Fruit fly (Drosophila melanogaster): ENCODE measurements around the gene ATPsynepsilonL.

ATPsynepsilonL gene

DNA sequence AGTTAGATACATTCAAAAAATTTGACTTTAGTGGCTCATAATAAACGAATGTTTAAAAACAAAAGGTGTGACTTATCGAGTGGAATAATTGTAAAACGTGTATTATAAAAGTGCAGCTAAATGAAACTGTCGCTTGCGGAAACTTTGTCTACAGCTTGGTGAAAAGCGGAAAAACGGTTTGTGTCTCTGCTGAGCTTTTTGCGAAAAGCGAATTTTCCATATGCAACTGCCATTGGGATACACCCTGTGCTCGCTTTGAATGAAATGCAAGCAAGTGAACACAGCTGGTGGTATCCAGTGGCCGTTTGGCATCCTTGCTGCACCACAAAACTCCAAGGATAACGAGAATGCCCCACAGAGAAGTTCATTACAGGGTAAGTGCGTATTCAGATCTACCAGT lies 30.7 kb upstream of the ATPsynepsilonL start:
- TF ChIP-seq Ets96B (tag; optimal IDR thresholded peaks at IDR 0.05) (no peak), dac (GFP tag; optimal IDR thresholded peaks at IDR 0.05) (no peak), CG3032 (tag; optimal IDR thresholded peaks at IDR 0.05) (no peak), CG10631 (GFP tag; optimal IDR thresholded peaks at IDR 0.05) (no peak), Ets21C (GFP tag; optimal IDR thresholded peaks at IDR 0.05) (no peak), fd85E (GFP tag; optimal IDR thresholded peaks at IDR 0.05) (no peak), ss (GFP tag; optimal IDR thresholded peaks at IDR 0.05) (no peak), Blimp-1 (GFP tag; optimal IDR thresholded peaks at IDR 0.05) (no peak), lz (GFP tag; optimal IDR thresholded peaks at IDR 0.05) (no peak), fkh (GFP tag; optimal IDR thresholded peaks at IDR 0.05) (no peak), Sox15 (GFP tag; optimal IDR thresholded peaks at IDR 0.05) (no peak), Smox (GFP tag; optimal IDR thresholded peaks at IDR 0.05) (no peak), CG11762 (GFP tag; optimal IDR thresholded peaks at IDR 0.05; ENCODE audit: insufficient read depth) (no peak)

DNA sequence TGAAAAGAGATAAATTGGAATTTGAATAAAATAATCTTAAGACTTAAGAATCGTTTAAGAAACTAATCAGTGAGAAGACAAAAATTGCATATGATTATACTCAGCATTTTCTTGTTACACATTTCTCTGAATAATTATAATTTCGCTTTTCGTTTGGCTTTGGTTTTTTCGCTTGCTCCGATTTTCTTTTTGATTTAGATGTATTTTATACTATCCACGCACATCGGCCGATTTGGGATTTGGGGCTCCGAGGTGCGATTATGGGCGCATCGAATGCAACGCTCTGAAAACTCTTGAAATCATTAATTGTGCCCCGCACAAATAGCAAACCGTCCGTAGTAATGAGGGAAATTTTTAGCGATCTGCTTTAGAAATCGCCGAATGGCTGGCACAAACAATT lies 30.1 kb upstream of the ATPsynepsilonL start:
- TF ChIP-seq cyc (GFP tag; optimal IDR thresholded peaks at IDR 0.05): no peak
- no peak for TF ChIP-seq net (GFP tag; optimal IDR thresholded peaks at IDR 0.05)
- no peak for TF ChIP-seq acj6 (GFP tag; optimal IDR thresholded peaks at IDR 0.05)
- no peak for TF ChIP-seq fkh (GFP tag; optimal IDR thresholded peaks at IDR 0.05)
- TF ChIP-seq CG32006 (GFP tag; optimal IDR thresholded peaks at IDR 0.05): no peak
- no peak for TF ChIP-seq dsx (GFP tag; optimal IDR thresholded peaks at IDR 0.05; ENCODE audit: poor library complexity, severe bottlenecking)
- no peak for TF ChIP-seq CG1621 (tag; optimal IDR thresholded peaks at IDR 0.05)
- no peak for TF ChIP-seq Smox (GFP tag; optimal IDR thresholded peaks at IDR 0.05)
- no peak for TF ChIP-seq CG3919 (GFP tag; optimal IDR thresholded peaks at IDR 0.05)

DNA sequence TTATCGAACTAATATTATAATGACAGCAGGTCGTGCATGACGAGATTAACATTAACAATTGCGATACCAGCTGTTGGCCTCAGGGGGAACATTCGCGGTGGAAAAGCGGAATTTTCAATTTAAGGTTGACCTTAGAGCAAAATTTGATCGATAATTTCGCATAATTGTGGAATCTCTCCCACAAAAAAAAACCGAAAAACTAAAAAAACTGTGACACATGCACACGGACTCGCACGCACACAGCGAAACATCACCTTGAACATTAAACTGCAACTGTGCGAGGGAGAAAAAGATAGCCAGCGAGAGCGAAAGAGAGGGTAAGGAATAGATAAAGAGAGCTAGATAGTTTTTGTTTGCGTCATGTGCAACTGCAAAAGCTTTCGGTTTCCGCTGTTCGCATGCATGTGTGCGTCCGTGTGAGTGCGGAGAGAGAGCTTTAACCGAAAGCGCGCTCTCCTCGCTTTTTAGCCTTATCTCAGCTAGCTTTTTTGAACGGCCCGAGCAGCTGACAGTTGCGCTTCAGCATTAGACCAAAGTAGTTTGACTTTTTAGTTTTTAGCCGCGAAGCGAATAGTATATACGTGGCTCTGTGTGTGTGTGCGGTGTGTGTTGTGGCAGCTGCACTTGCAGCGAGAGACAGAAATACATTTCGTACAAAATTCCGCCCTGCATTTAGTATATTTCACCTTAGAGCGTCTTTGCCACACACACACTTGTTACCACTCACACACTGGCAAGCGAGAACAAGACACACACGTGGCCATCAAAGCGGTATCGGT lies 28.1 kb upstream of the ATPsynepsilonL start:
- no peak for TF ChIP-seq CG7368 (GFP tag; optimal IDR thresholded peaks at IDR 0.05)
- peak; percentile 12 for TF ChIP-seq CG6276 (GFP tag; optimal IDR thresholded peaks at IDR 0.05)
- no peak for TF ChIP-seq vri (GFP tag; optimal IDR thresholded peaks at IDR 0.05)
- no peak for TF ChIP-seq cyc (GFP tag; optimal IDR thresholded peaks at IDR 0.05)
- peak; percentile 52; the same call in 1 of the 3 replicates for TF ChIP-seq eg (GFP tag; IDR thresholded peaks at IDR 0.05)
- no peak for TF ChIP-seq fd85E (GFP tag; optimal IDR thresholded peaks at IDR 0.05)
- TF ChIP-seq CG6854 (GFP tag; optimal IDR thresholded peaks at IDR 0.05): no peak
- no peak for TF ChIP-seq OdsH (GFP tag; optimal IDR thresholded peaks at IDR 0.05)
- no peak for TF ChIP-seq lz (GFP tag; optimal IDR thresholded peaks at IDR 0.05)
- TF ChIP-seq Gug (GFP tag; IDR thresholded peaks at IDR 0.05): no peak
- peak; percentile 34 for TF ChIP-seq Eip78C (GFP tag)
- TF ChIP-seq CG8319 (GFP tag; optimal IDR thresholded peaks at IDR 0.05): no peak
- no peak for TF ChIP-seq CG3919 (GFP tag; optimal IDR thresholded peaks at IDR 0.05)
- no peak; the same call in 2 of the 3 replicates for TF ChIP-seq CG8119 (GFP tag; IDR thresholded peaks at IDR 0.05)
- no peak for TF ChIP-seq esn (GFP tag; optimal IDR thresholded peaks at IDR 0.05)
- no peak for TF ChIP-seq Eip93F (GFP tag; optimal IDR thresholded peaks at IDR 0.05)
- TF ChIP-seq CG15336 (GFP tag; IDR thresholded peaks at IDR 0.05): peak; percentile 29; the same call in 1 of the 2 replicates
- TF ChIP-seq Sox14 (GFP tag; optimal IDR thresholded peaks at IDR 0.05): no peak
- TF ChIP-seq CG4318 (GFP tag; optimal IDR thresholded peaks at IDR 0.05): no peak
- no peak for TF ChIP-seq fd59A (GFP tag; optimal IDR thresholded peaks at IDR 0.05)
- TF ChIP-seq CG10631 (GFP tag; optimal IDR thresholded peaks at IDR 0.05): no peak
- TF ChIP-seq Smox (GFP tag; optimal IDR thresholded peaks at IDR 0.05): no peak
- no peak for TF ChIP-seq acj6 (GFP tag; optimal IDR thresholded peaks at IDR 0.05)
- TF ChIP-seq Ets21C (GFP tag; optimal IDR thresholded peaks at IDR 0.05): no peak
- TF ChIP-seq CG1621 (tag; optimal IDR thresholded peaks at IDR 0.05): no peak
- TF ChIP-seq CG34406 (GFP tag; optimal IDR thresholded peaks at IDR 0.05): no peak
- TF ChIP-seq CG8632 (GFP tag; optimal IDR thresholded peaks at IDR 0.05): no peak
- TF ChIP-seq Hr38 (GFP tag; optimal IDR thresholded peaks at IDR 0.05): no peak
- no peak for TF ChIP-seq topi (GFP tag; optimal IDR thresholded peaks at IDR 0.05)
- TF ChIP-seq CG11294 (GFP tag; IDR thresholded peaks at IDR 0.05): no peak
- TF ChIP-seq CG31627 (GFP tag; optimal IDR thresholded peaks at IDR 0.05): no peak
- no peak for TF ChIP-seq CG3032 (tag; optimal IDR thresholded peaks at IDR 0.05)
- no peak for TF ChIP-seq CG10669 (GFP tag; optimal IDR thresholded peaks at IDR 0.05)
- no peak for TF ChIP-seq Blimp-1 (GFP tag; optimal IDR thresholded peaks at IDR 0.05)
- TF ChIP-seq pdm3 (GFP tag; optimal IDR thresholded peaks at IDR 0.05): no peak
- TF ChIP-seq svp (GFP tag): no peak
- TF ChIP-seq fkh (GFP tag; optimal IDR thresholded peaks at IDR 0.05): peak; percentile 38
- no peak for TF ChIP-seq Lpt (GFP tag; optimal IDR thresholded peaks at IDR 0.05)
